In the genomic region with DNA sequence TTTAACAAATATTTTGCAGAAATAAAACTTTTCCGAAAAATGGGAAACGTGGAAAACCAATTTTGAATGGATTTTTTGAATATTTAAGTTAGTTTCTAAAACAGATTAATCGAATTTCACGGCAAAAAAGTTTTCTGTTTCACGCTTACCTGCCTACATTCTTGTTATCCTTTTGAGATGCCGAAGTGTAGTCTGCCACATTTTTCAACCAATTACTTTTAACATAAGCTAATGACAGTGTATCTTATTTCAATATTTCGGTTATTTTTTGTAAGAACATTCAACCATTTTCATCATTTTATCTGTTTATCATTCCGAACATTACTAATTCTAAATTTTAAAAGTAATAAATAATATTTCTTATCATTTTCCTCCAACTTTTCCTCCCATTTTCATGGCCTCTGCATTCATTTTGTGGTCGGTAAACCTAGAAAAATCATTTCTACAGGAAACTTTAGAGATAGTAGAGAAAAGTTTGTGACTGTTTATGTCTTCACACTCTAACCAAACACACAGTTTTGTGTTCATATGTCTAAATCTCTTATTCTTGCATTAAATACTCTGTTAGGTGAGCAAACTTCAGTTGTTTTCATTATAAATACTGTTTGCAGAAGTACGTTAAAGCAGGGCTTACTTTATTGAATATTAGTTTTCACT, we compare ENCODE assay signal across 5 worm cellular contexts.
TF ChIP-seq lines count a peak whose summit lies in the region.

A gene (minus strand): TSS at position 51 of the 657 bp plus-strand sequence.
A gene (plus strand): TSS at position 449 of the 657 bp plus-strand sequence.

TF ChIP-seq in whole organism, L1 larva, 84 proteins besides CTCF, POLR2A, EP300 and RAD21:
- TF ChIP-seq lin-14 (GFP tag; optimal IDR thresholded peaks at IDR 0.05; lab: Kevin White, UChicago) = peak; percentile 64
- TF ChIP-seq elt-3 (tag; optimal IDR thresholded peaks at IDR 0.05; lab: Kevin White, UChicago) = no peak
- TF ChIP-seq elt-2 (tag; optimal IDR thresholded peaks at IDR 0.05; lab: Kevin White, UChicago) = peak; percentile 60

TF ChIP-seq in whole organism, L2 larva, 48 proteins besides CTCF, POLR2A, EP300 and RAD21:
- TF ChIP-seq egl-27 (tag; optimal IDR thresholded peaks at IDR 0.05; lab: Kevin White, UChicago) = no peak
- peak; percentile 35 for TF ChIP-seq crh-2 (tag; optimal IDR thresholded peaks at IDR 0.05; lab: Kevin White, UChicago)
- no peak for TF ChIP-seq ceh-16 (tag; optimal IDR thresholded peaks at IDR 0.05; lab: Kevin White, UChicago)
- TF ChIP-seq fos-1 (tag; optimal IDR thresholded peaks at IDR 0.05; lab: Kevin White, UChicago) = peak; percentile 93
- TF ChIP-seq gmeb-1 (tag; optimal IDR thresholded peaks at IDR 0.05; lab: Kevin White, UChicago) = peak; percentile 21
- TF ChIP-seq lin-39 (tag; optimal IDR thresholded peaks at IDR 0.05; lab: Kevin White, UChicago) = no peak
- no peak for TF ChIP-seq ZK546.5 (tag; optimal IDR thresholded peaks at IDR 0.05; lab: Kevin White, UChicago)
- TF ChIP-seq sma-9 (GFP tag; optimal IDR thresholded peaks at IDR 0.05; lab: Kevin White, UChicago) = peak; percentile 12
- TF ChIP-seq sma-9 (tag; optimal IDR thresholded peaks at IDR 0.05; lab: Kevin White, UChicago) = no peak
- TF ChIP-seq skn-1 (tag; optimal IDR thresholded peaks at IDR 0.05; lab: Kevin White, UChicago) = no peak

TF ChIP-seq in whole organism, L3 larva, 47 proteins besides CTCF, POLR2A, EP300 and RAD21:
- peak; percentile 67 for TF ChIP-seq elt-2 (tag; optimal IDR thresholded peaks at IDR 0.05; lab: Kevin White, UChicago)
- no peak for TF ChIP-seq ztf-11 (tag; optimal IDR thresholded peaks at IDR 0.05; lab: Kevin White, UChicago)
- peak; percentile 83 for TF ChIP-seq pqm-1 (tag; optimal IDR thresholded peaks at IDR 0.05; lab: Kevin White, UChicago)
- no peak for TF ChIP-seq skn-1 (tag; optimal IDR thresholded peaks at IDR 0.05; lab: Kevin White, UChicago)
- TF ChIP-seq elt-3 (tag; optimal IDR thresholded peaks at IDR 0.05; lab: Kevin White, UChicago) = no peak
- no peak for TF ChIP-seq nhr-28 (tag; optimal IDR thresholded peaks at IDR 0.05; lab: Kevin White, UChicago)
- peak; percentile 91 for TF ChIP-seq pha-4 (tag; optimal IDR thresholded peaks at IDR 0.05; lab: Kevin White, UChicago)
- no peak for TF ChIP-seq zag-1 (tag; optimal IDR thresholded peaks at IDR 0.05; lab: Kevin White, UChicago)

TF ChIP-seq in whole organism, L4 larva, 104 proteins besides CTCF, POLR2A, EP300 and RAD21 (continues in another document):
- TF ChIP-seq pha-4 (GFP tag; IDR thresholded peaks at IDR 0.05; lab: Robert Waterston, UW) (no peak), pha-4 (tag; optimal IDR thresholded peaks at IDR 0.05; lab: Kevin White, UChicago) (peak; percentile 12), dmd-8 (GFP tag; IDR thresholded peaks at IDR 0.05; lab: Robert Waterston, UW) (no peak), madf-5 (GFP tag; IDR thresholded peaks at IDR 0.05; lab: Robert Waterston, UW) (no peak), sdz-12 (GFP tag; optimal IDR thresholded peaks at IDR 0.05; lab: Kevin White, UChicago) (no peak), hlh-11 (tag; optimal IDR thresholded peaks at IDR 0.05; lab: Kevin White, UChicago) (no peak), mxl-2 (GFP tag; conservative IDR thresholded peaks at IDR 0.05; lab: Robert Waterston, UW) (no peak), nhr-28 (tag; optimal IDR thresholded peaks at IDR 0.05; lab: Kevin White, UChicago) (peak; percentile 88), arid-1 (GFP tag; conservative IDR thresholded peaks at IDR 0.05; lab: Robert Waterston, UW) (no peak), daf-16 (GFP tag; optimal IDR thresholded peaks at IDR 0.05; lab: Kevin White, UChicago) (no peak), daf-16 (tag; optimal IDR thresholded peaks at IDR 0.05; lab: Kevin White, UChicago) (peak; percentile 88), nhr-11 (tag; optimal IDR thresholded peaks at IDR 0.05; lab: Kevin White, UChicago) (no peak), F26F4.8 (GFP tag; conservative IDR thresholded peaks at IDR 0.05; lab: Robert Waterston, UW) (no peak), R02D3.7 (tag; optimal IDR thresholded peaks at IDR 0.05; lab: Kevin White, UChicago) (no peak), unc-39 (tag; optimal IDR thresholded peaks at IDR 0.05; lab: Kevin White, UChicago) (no peak), egl-43 (GFP tag; IDR thresholded peaks at IDR 0.05; lab: Robert Waterston, UW) (no peak), nhr-41 (GFP tag; IDR thresholded peaks at IDR 0.05; lab: Robert Waterston, UW) (no peak), hif-1 (tag; optimal IDR thresholded peaks at IDR 0.05; lab: Kevin White, UChicago) (no peak), dve-1 (tag; optimal IDR thresholded peaks at IDR 0.05; lab: Kevin White, UChicago; ENCODE audit: insufficient read depth) (peak; percentile 61), Y48G9A.11 (GFP tag; IDR thresholded peaks at IDR 0.05; lab: Robert Waterston, UW) (no peak), F49E8.2 (tag; optimal IDR thresholded peaks at IDR 0.05; lab: Kevin White, UChicago; ENCODE audit: borderline replicate concordance) (no peak), nhr-111 (GFP tag; optimal IDR thresholded peaks at IDR 0.05; lab: Kevin White, UChicago) (no peak), vab-7 (GFP tag; IDR thresholded peaks at IDR 0.05; lab: Robert Waterston, UW) (no peak), lir-3 (tag; optimal IDR thresholded peaks at IDR 0.05; lab: Kevin White, UChicago) (no peak), daf-12 (tag; optimal IDR thresholded peaks at IDR 0.05; lab: Kevin White, UChicago) (no peak), skn-1 (tag; optimal IDR thresholded peaks at IDR 0.05; lab: Kevin White, UChicago) (no peak), pqm-1 (tag; optimal IDR thresholded peaks at IDR 0.05; lab: Kevin White, UChicago) (peak; percentile 90), nhr-77 (tag; optimal IDR thresholded peaks at IDR 0.05; lab: Kevin White, UChicago) (peak; percentile 44), nhr-102 (tag; optimal IDR thresholded peaks at IDR 0.05; lab: Kevin White, UChicago) (no peak), duxl-1 (tag; optimal IDR thresholded peaks at IDR 0.05; lab: Kevin White, UChicago; ENCODE audit: poor library complexity) (no peak), zfp-3 (GFP tag; conservative IDR thresholded peaks at IDR 0.05; lab: Robert Waterston, UW) (no peak), nhr-42 (GFP tag; IDR thresholded peaks at IDR 0.05; lab: Robert Waterston, UW) (no peak), jun-1 (tag; optimal IDR thresholded peaks at IDR 0.05; lab: Kevin White, UChicago) (no peak), nhr-6 (tag; optimal IDR thresholded peaks at IDR 0.05; lab: Kevin White, UChicago) (no peak)

TF ChIP-seq in whole organism, young adult, 124 proteins besides CTCF, POLR2A, EP300 and RAD21:
- peak; percentile 81 for TF ChIP-seq nhr-80 (tag; optimal IDR thresholded peaks at IDR 0.05; lab: Kevin White, UChicago)
- TF ChIP-seq mes-4 (tag; optimal IDR thresholded peaks at IDR 0.05; lab: Kevin White, UChicago) = no peak
